Worm (Caenorhabditis elegans) whole organism, young adult: ENCODE results near the gene F45E12.6.

Source experiments
- B0035.1 ChIP-seq: sonication (generic microtip); optimal IDR thresholded peaks from 2 replicates; lab custom pipeline; 2016; ENCODE audit warnings: missing genetic modification characterization, mild to moderate bottlenecking, missing compliant biosample characterization, missing genotype, missing genetic modification reagents
- B0336.3 ChIP-seq: fragments of 200-800 bp; sonication (Bioruptor generic); IDR thresholded peaks from 2 replicates; pipeline ENCODE4 v1.3.6; 2022; ENCODE audit warnings: missing genetic modification characterization, missing compliant biosample characterization
- C06A6.2 ChIP-seq: fragments of 200-800 bp; sonication (Bioruptor generic); conservative IDR thresholded peaks from 2 replicates; pipeline ENCODE4 v1.3.6; 2022; ENCODE audit warnings: missing genetic modification characterization, missing compliant biosample characterization
- F10E7.11 ChIP-seq: sonication (generic microtip); optimal IDR thresholded peaks from 2 replicates; lab custom pipeline; 2017; ENCODE audit warnings: mild to moderate bottlenecking, missing genetic modification characterization, moderate library complexity, missing compliant biosample characterization
- F33H1.4 ChIP-seq: fragments of 200-800 bp; sonication (Bioruptor generic); IDR thresholded peaks from 2 replicates; pipeline ENCODE4 v1.3.6; 2022; ENCODE audit warnings: missing genetic modification reagents, missing genetic modification characterization, missing compliant biosample characterization
- F55B11.4 ChIP-seq: sonication (generic microtip); optimal IDR thresholded peaks from 2 replicates; lab custom pipeline; 2016; ENCODE audit warnings: missing compliant biosample characterization, missing genetic modification characterization, borderline replicate concordance; ENCODE audit not compliant: insufficient read depth
- F57A8.1 ChIP-seq: fragments of 200-800 bp; sonication (Bioruptor generic); optimal IDR thresholded peaks from 2 replicates; lab custom pipeline; 2018; ENCODE audit warnings: mild to moderate bottlenecking, missing genetic modification characterization, moderate library complexity, missing compliant biosample characterization
- T26A5.8 ChIP-seq: sonication (generic microtip); optimal IDR thresholded peaks from 2 replicates; lab custom pipeline; 2016; ENCODE audit warnings: missing genetic modification characterization, missing compliant biosample characterization
- Y53G8AR.9 ChIP-seq: fragments of 200-800 bp; sonication (Bioruptor generic); conservative IDR thresholded peaks from 2 replicates; pipeline ENCODE4 v1.3.6; 2022; ENCODE audit warnings: missing genetic modification reagents, missing genetic modification characterization, missing compliant biosample characterization
- Y56A3A.18 ChIP-seq: fragments of 200-800 bp; sonication (Bioruptor generic); IDR thresholded peaks from 2 replicates; pipeline ENCODE4 v1.3.6; 2022; ENCODE audit warnings: missing genetic modification reagents, missing genetic modification characterization, missing compliant biosample characterization
- Y67H2A.10 ChIP-seq: fragments of 200-800 bp; sonication (Bioruptor generic); conservative IDR thresholded peaks from 2 replicates; pipeline ENCODE4 v1.3.6; 2022; ENCODE audit warnings: missing genetic modification reagents, missing genetic modification characterization, missing compliant biosample characterization
- Y79H2A.3 ChIP-seq: fragments of 200-800 bp; sonication (Bioruptor generic); conservative IDR thresholded peaks from 2 replicates; pipeline ENCODE4 v1.3.6; 2022; ENCODE audit warnings: missing genetic modification reagents, missing genetic modification characterization, missing compliant biosample characterization
- ZK185.1 ChIP-seq: sonication (generic microtip); optimal IDR thresholded peaks from 2 replicates; lab custom pipeline; 2016; ENCODE audit warnings: mild to moderate bottlenecking, missing genetic modification characterization, missing compliant biosample characterization; ENCODE audit not compliant: poor library complexity, severe bottlenecking
- ama-1 ChIP-seq, 3 experiments: fragments of 150-350 bp in 1 of 3; sonication (generic microtip) in 2 of 3; optimal IDR thresholded peaks; 2 replicates each; lab custom pipeline; 2014 to 2018; ENCODE audit warnings: missing biosample characterization in 2 of 3, missing genetic modification characterization in 2 of 3, missing genetic modification reagents in 2 of 3
- attf-3 ChIP-seq: fragments of 200-800 bp; sonication (Bioruptor generic); conservative IDR thresholded peaks from 2 replicates; pipeline ENCODE4 v1.3.6; 2022; ENCODE audit warnings: missing genetic modification reagents, missing genetic modification characterization, missing compliant biosample characterization
- attf-5 ChIP-seq: fragments of 200-800 bp; sonication (Bioruptor generic); optimal IDR thresholded peaks from 2 replicates; lab custom pipeline; 2018; ENCODE audit warnings: mild to moderate bottlenecking, missing genetic modification characterization, missing compliant biosample characterization
- attf-6 ChIP-seq: fragments of 200-800 bp; sonication (Bioruptor generic); IDR thresholded peaks from 2 replicates; pipeline ENCODE4 v1.3.6; 2022; ENCODE audit warnings: missing genetic modification reagents, missing genetic modification characterization, missing compliant biosample characterization
- cebp-2 ChIP-seq: fragments of 200-800 bp; sonication (Bioruptor generic); IDR thresholded peaks from 2 replicates; pipeline ENCODE4 v1.3.6; 2022; ENCODE audit warnings: missing genetic modification characterization, missing compliant biosample characterization
- ceh-100 ChIP-seq: fragments of 200-800 bp; sonication (Bioruptor generic); IDR thresholded peaks from 2 replicates; pipeline ENCODE4 v1.3.6; 2022; ENCODE audit warnings: missing genetic modification reagents, missing genetic modification characterization, missing compliant biosample characterization
- ceh-27 ChIP-seq: fragments of 200-800 bp; sonication (Bioruptor generic); optimal IDR thresholded peaks from 2 replicates; lab custom pipeline; 2018; ENCODE audit warnings: mild to moderate bottlenecking, missing genetic modification characterization, moderate library complexity, missing compliant biosample characterization
- ceh-40 ChIP-seq: fragments of 200-800 bp; sonication (Bioruptor generic); IDR thresholded peaks from 2 replicates; pipeline ENCODE4 v1.3.6; 2022; ENCODE audit warnings: missing genetic modification characterization, missing compliant biosample characterization
- ceh-79 ChIP-seq: sonication (generic microtip); optimal IDR thresholded peaks from 2 replicates; lab custom pipeline; 2017; ENCODE audit warnings: mild to moderate bottlenecking, missing genetic modification characterization, missing compliant biosample characterization
- ceh-91 ChIP-seq: fragments of 200-800 bp; sonication (Bioruptor generic); IDR thresholded peaks from 2 replicates; pipeline ENCODE4 v1.3.6; 2022; ENCODE audit warnings: missing genetic modification reagents, missing genetic modification characterization, missing compliant biosample characterization
- die-1 ChIP-seq: sonication (generic microtip); optimal IDR thresholded peaks from 2 replicates; lab custom pipeline; 2016; ENCODE audit warnings: missing genotype, mild to moderate bottlenecking, missing genetic modification characterization, missing compliant biosample characterization
- dpl-1 ChIP-seq: fragments of 150-350 bp; optimal IDR thresholded peaks from 2 replicates; lab custom pipeline; 2014; ENCODE audit warnings: missing biosample characterization, missing genetic modification reagents, missing genetic modification characterization
- efl-1 ChIP-seq: fragments of 150-350 bp; optimal IDR thresholded peaks from 2 replicates; lab custom pipeline; 2014; ENCODE audit warnings: missing biosample characterization, missing genetic modification reagents, missing genetic modification characterization
- egl-18 ChIP-seq: fragments of 200-800 bp; sonication (Bioruptor generic); IDR thresholded peaks from 2 replicates; pipeline ENCODE4 v1.3.6; 2022; ENCODE audit warnings: missing genetic modification reagents, missing genetic modification characterization, missing compliant biosample characterization
- ekl-4 ChIP-seq: fragments of 200-800 bp; sonication (Bioruptor generic); IDR thresholded peaks from 2 replicates; pipeline ENCODE4 v1.3.6; 2022; ENCODE audit warnings: missing genetic modification reagents, missing genetic modification characterization, missing compliant biosample characterization
- him-1 ChIP-seq: sonication (generic microtip); optimal IDR thresholded peaks from 2 replicates; lab custom pipeline; 2016; ENCODE audit warnings: missing genotype, missing genetic modification reagents, missing genetic modification characterization, missing compliant biosample characterization
- let-607 ChIP-seq, 2 experiments: fragments of 200-800 bp in 1 of 2; sonication (Bioruptor generic) in 1 of 2; sonication (generic microtip) in 1 of 2; optimal IDR thresholded peaks; 2 replicates each; lab custom pipeline; 2016 to 2018; ENCODE audit warnings: mild to moderate bottlenecking in 2 of 2, missing compliant biosample characterization in 2 of 2, missing genetic modification characterization in 2 of 2, moderate library complexity in 2 of 2, missing genotype in 1 of 2
- madf-3 ChIP-seq: fragments of 200-800 bp; sonication (Bioruptor generic); IDR thresholded peaks from 2 replicates; pipeline ENCODE4 v1.3.6; 2022; ENCODE audit warnings: missing genetic modification reagents, missing genetic modification characterization, missing compliant biosample characterization
- madf-8 ChIP-seq: fragments of 200-800 bp; sonication (Bioruptor generic); conservative IDR thresholded peaks from 2 replicates; pipeline ENCODE4 v1.3.6; 2022; ENCODE audit warnings: missing genetic modification reagents, missing genetic modification characterization, missing compliant biosample characterization
- mcd-1 ChIP-seq: fragments of 200-800 bp; sonication (Bioruptor generic); IDR thresholded peaks from 2 replicates; pipeline ENCODE4 v1.3.6; 2022; ENCODE audit warnings: missing genetic modification reagents, missing genetic modification characterization, missing compliant biosample characterization
- mel-28 ChIP-seq: sonication (generic microtip); optimal IDR thresholded peaks from 2 replicates; lab custom pipeline; 2016; ENCODE audit warnings: borderline replicate concordance, mild to moderate bottlenecking, missing genetic modification characterization, missing compliant biosample characterization
- mes-4 ChIP-seq: sonication (generic microtip); optimal IDR thresholded peaks from 2 replicates; lab custom pipeline; 2016; ENCODE audit warnings: missing genotype, missing genetic modification characterization, missing compliant biosample characterization
- nfya-1 ChIP-seq: sonication (generic microtip); optimal IDR thresholded peaks from 2 replicates; lab custom pipeline; 2017; ENCODE audit warnings: antibody characterized with exemption, missing compliant biosample characterization, missing genetic modification characterization, borderline replicate concordance; ENCODE audit not compliant: insufficient read depth
- nfya-2 ChIP-seq: fragments of 200-800 bp; sonication (Bioruptor generic); IDR thresholded peaks from 2 replicates; pipeline ENCODE4 v1.3.6; 2022; ENCODE audit warnings: missing genetic modification reagents, missing genetic modification characterization, missing compliant biosample characterization
- nhr-80 ChIP-seq: sonication (generic microtip); optimal IDR thresholded peaks from 2 replicates; lab custom pipeline; 2016; ENCODE audit warnings: missing genetic modification characterization, missing compliant biosample characterization
- nhr-90 ChIP-seq: sonication (generic microtip); optimal IDR thresholded peaks from 2 replicates; lab custom pipeline; 2016; ENCODE audit warnings: missing genotype, mild to moderate bottlenecking, missing genetic modification characterization, missing compliant biosample characterization
- rcor-1 ChIP-seq: fragments of 200-800 bp; sonication (Bioruptor generic); IDR thresholded peaks from 2 replicates; pipeline ENCODE4 v1.3.6; 2022; ENCODE audit warnings: missing genetic modification reagents, missing genetic modification characterization, missing compliant biosample characterization
- sea-2 ChIP-seq: fragments of 200-800 bp; sonication (Bioruptor generic); IDR thresholded peaks from 2 replicates; pipeline ENCODE4 v1.3.6; 2022; ENCODE audit warnings: missing genetic modification characterization, missing compliant biosample characterization
- snpc-1.1 ChIP-seq: sonication (generic microtip); optimal IDR thresholded peaks from 2 replicates; lab custom pipeline; 2017; ENCODE audit warnings: missing genetic modification characterization, mild to moderate bottlenecking, missing compliant biosample characterization, antibody characterized with exemption, moderate library complexity, missing genotype, missing genetic modification reagents; ENCODE audit not compliant: insufficient read depth
- snpc-4 ChIP-seq, 5 experiments: fragments of 150-350 bp in 1 of 5; sonication (generic microtip) in 4 of 5; optimal IDR thresholded peaks; 2 replicates each; lab custom pipeline; 2014 to 2018; ENCODE audit warnings: missing genetic modification characterization in 5 of 5, missing biosample characterization in 3 of 5, antibody characterized with exemption in 2 of 5, mild to moderate bottlenecking in 2 of 5, missing compliant biosample characterization in 2 of 5, missing genotype in 2 of 5, moderate library complexity in 2 of 5, missing genetic modification reagents in 1 of 5
- tlf-1 ChIP-seq: fragments of 200-800 bp; sonication (Bioruptor generic); optimal IDR thresholded peaks from 2 replicates; lab custom pipeline; 2018; ENCODE audit warnings: mild to moderate bottlenecking, missing genetic modification characterization, missing compliant biosample characterization
- unc-130 ChIP-seq: sonication (generic microtip); optimal IDR thresholded peaks from 2 replicates; lab custom pipeline; 2016; ENCODE audit warnings: missing genetic modification reagents, missing genetic modification characterization, missing compliant biosample characterization
- ztf-18 ChIP-seq: sonication (generic microtip); optimal IDR thresholded peaks from 2 replicates; lab custom pipeline; 2016; ENCODE audit warnings: missing genotype, mild to moderate bottlenecking, missing genetic modification characterization, missing compliant biosample characterization
- ztf-25 ChIP-seq: fragments of 200-800 bp; sonication (Bioruptor generic); IDR thresholded peaks from 2 replicates; pipeline ENCODE4 v1.3.6; 2022; ENCODE audit warnings: missing genetic modification reagents, missing genetic modification characterization, missing compliant biosample characterization

Gene F45E12.6

ce11 chrII:7301670-7302151 lies 12.3 kb downstream of the F45E12.6 start, which contains the start of gene cul-4 (continued):
- no peak for TF ChIP-seq nfya-2 (GFP tag; lab: Robert Waterston, UW)
- TF ChIP-seq rcor-1 (GFP tag; lab: Robert Waterston, UW): peak; percentile 88
- peak; percentile 71 for TF ChIP-seq attf-6 (GFP tag; lab: Robert Waterston, UW)
- TF ChIP-seq Y53G8AR.9 (GFP tag; lab: Robert Waterston, UW): peak; percentile 65; the same call in 1 of the 2 replicates
- peak; percentile 53 for TF ChIP-seq unc-130 (GFP tag; lab: Kevin White, UChicago)
- no peak for TF ChIP-seq Y67H2A.10 (GFP tag; lab: Robert Waterston, UW)
- no peak for TF ChIP-seq ceh-79 (tag; lab: Kevin White, UChicago)
- TF ChIP-seq ama-1 (optimal IDR thresholded peaks at IDR 0.05; lab: Kevin White, UChicago): no peak
- no peak for TF ChIP-seq ama-1 (GFP tag; optimal IDR thresholded peaks at IDR 0.05; lab: Kevin White, UChicago)
- TF ChIP-seq cebp-2 (GFP tag; lab: Robert Waterston, UW): no peak
- peak; percentile 86 for TF ChIP-seq mcd-1 (GFP tag; lab: Robert Waterston, UW)
- TF ChIP-seq tlf-1: peak; percentile 81
- TF ChIP-seq madf-3 (GFP tag; lab: Robert Waterston, UW): peak; percentile 91
- peak; percentile 80 for TF ChIP-seq ceh-91
- TF ChIP-seq die-1: peak; percentile 0
- TF ChIP-seq efl-1 (GFP tag; lab: Kevin White, UChicago): peak; percentile 63
- peak; percentile 82 for TF ChIP-seq him-1 (tag; lab: Kevin White, UChicago)
- 0 out of 2 replicates have a peak, but pooled peaks have one; percentile 50 for TF ChIP-seq Y56A3A.18 (GFP tag; lab: Robert Waterston, UW)
- peak; percentile 88 for TF ChIP-seq B0336.3
- TF ChIP-seq snpc-4 (GFP tag; optimal IDR thresholded peaks at IDR 0.05; lab: Kevin White, UChicago): peak; percentile 36
- peak in 3 of 4 experiments; percentile 64 to 79 (median 70) for TF ChIP-seq snpc-4 (tag; optimal IDR thresholded peaks at IDR 0.05; lab: Kevin White, UChicago)
- no peak for TF ChIP-seq C06A6.2 (GFP tag; lab: Robert Waterston, UW)
- TF ChIP-seq let-607 (tag; optimal IDR thresholded peaks at IDR 0.05; lab: Kevin White, UChicago): peak in 1 of 2 experiments; percentile 16
- peak; percentile 71 for TF ChIP-seq attf-3
- TF ChIP-seq F10E7.11: no peak
- peak; percentile 99 for TF ChIP-seq madf-8 (GFP tag; lab: Robert Waterston, UW)
- TF ChIP-seq nfya-1 (tag; lab: Kevin White, UChicago): no peak
- TF ChIP-seq ceh-27: peak; percentile 23
- TF ChIP-seq attf-5: peak; percentile 50
- TF ChIP-seq nhr-80 (tag; lab: Kevin White, UChicago): peak; percentile 22
- TF ChIP-seq T26A5.8 (tag; lab: Kevin White, UChicago): no peak
- no peak for TF ChIP-seq mes-4 (tag; lab: Kevin White, UChicago)
- 0 out of 2 replicates have a peak, but pooled peaks have one; percentile 16 for TF ChIP-seq Y79H2A.3 (GFP tag; lab: Robert Waterston, UW)
- TF ChIP-seq ZK185.1 (tag; lab: Kevin White, UChicago): peak; percentile 85
- peak; percentile 53 for TF ChIP-seq dpl-1 (GFP tag; lab: Kevin White, UChicago)
- peak; percentile 73 for TF ChIP-seq ekl-4 (GFP tag; lab: Robert Waterston, UW)
- TF ChIP-seq ceh-100 (GFP tag; lab: Robert Waterston, UW): peak; percentile 74
- TF ChIP-seq F33H1.4: peak; percentile 86
- TF ChIP-seq, all 124 proteins: peak for 49

ce11 chrII:7299042-7299441 lies 14.9 kb downstream of the F45E12.6 start, which contains the start of gene C30G12.1:
Gene C30G12.1, plus strand, starts transcription at chrII:7299342.
- TF ChIP-seq F57A8.1 (GFP tag; lab: Kevin White, UChicago) (no peak), nhr-90 (tag; lab: Kevin White, UChicago) (no peak), mel-28 (tag; lab: Kevin White, UChicago) (no peak), mcd-1 (GFP tag; lab: Robert Waterston, UW) (no peak), ztf-18 (no peak), egl-18 (GFP tag; lab: Robert Waterston, UW) (no peak), Y79H2A.3 (GFP tag; lab: Robert Waterston, UW) (no peak), F55B11.4 (tag; lab: Kevin White, UChicago) (no peak), snpc-1.1 (tag; lab: Kevin White, UChicago) (no peak), B0035.1 (tag; lab: Kevin White, UChicago) (no peak), ceh-79 (tag; lab: Kevin White, UChicago) (no peak), T26A5.8 (tag; lab: Kevin White, UChicago) (no peak), ceh-40 (GFP tag; lab: Robert Waterston, UW) (no peak), ztf-25 (GFP tag; lab: Robert Waterston, UW) (no peak), sea-2 (GFP tag; lab: Robert Waterston, UW) (no peak), attf-3 (no peak)
